Worm (Caenorhabditis elegans) whole organism, mixed stage, embryonic: ENCODE data around the gene C27C12.1.

Experiments
- M03D4.4 ChIP-seq: sonication (generic microtip); optimal IDR thresholded peaks from 2 replicates; lab custom pipeline; 2017; ENCODE audit warnings: mild to moderate bottlenecking, missing genetic modification characterization, missing compliant biosample characterization
- bed-3 ChIP-seq: fragments of 200-800 bp; sonication (Bioruptor generic); optimal IDR thresholded peaks from 3 replicates; lab custom pipeline; 2018; ENCODE audit warnings: mild to moderate bottlenecking, missing genetic modification characterization, moderate library complexity, missing compliant biosample characterization
- blmp-1 ChIP-seq: fragments of 150-350 bp; optimal IDR thresholded peaks from 2 replicates; lab custom pipeline; 2014; ENCODE audit warnings: missing biosample characterization, missing genetic modification characterization
- ceh-43 ChIP-seq: fragments of 200-800 bp; sonication (Bioruptor generic); optimal IDR thresholded peaks from 2 replicates; lab custom pipeline; 2018; ENCODE audit warnings: mild to moderate bottlenecking, missing genetic modification characterization, moderate library complexity, missing compliant biosample characterization
- ceh-83 ChIP-seq: fragments of 200-800 bp; sonication (Bioruptor generic); optimal IDR thresholded peaks from 2 replicates; lab custom pipeline; 2018; ENCODE audit warnings: mild to moderate bottlenecking, missing genetic modification characterization, missing compliant biosample characterization
- ces-1 ChIP-seq: fragments of 150-350 bp; optimal IDR thresholded peaks from 2 replicates; lab custom pipeline; 2014; ENCODE audit warnings: missing biosample characterization, missing genetic modification reagents, missing genetic modification characterization
- cnd-1 ChIP-seq: fragments of 200-800 bp; sonication (Bioruptor generic); optimal IDR thresholded peaks from 2 replicates; lab custom pipeline; 2018; ENCODE audit warnings: mild to moderate bottlenecking, missing genetic modification characterization, missing compliant biosample characterization
- drap-1 ChIP-seq: fragments of 200-800 bp; sonication (Bioruptor generic); optimal IDR thresholded peaks from 3 replicates; lab custom pipeline; 2018; ENCODE audit warnings: mild to moderate bottlenecking, missing genetic modification characterization, missing compliant biosample characterization
- elt-1 ChIP-seq: sonication (generic microtip); optimal IDR thresholded peaks from 2 replicates; lab custom pipeline; 2017; ENCODE audit warnings: missing genetic modification characterization, mild to moderate bottlenecking, missing compliant biosample characterization, antibody characterized with exemption, moderate library complexity, borderline replicate concordance; ENCODE audit not compliant: insufficient read depth
- elt-3 ChIP-seq: fragments of 150-350 bp; optimal IDR thresholded peaks from 2 replicates; lab custom pipeline; 2014; ENCODE audit warnings: missing biosample characterization, missing genetic modification characterization
- flh-1 ChIP-seq: fragments of 200-800 bp; sonication (Bioruptor generic); optimal IDR thresholded peaks from 2 replicates; lab custom pipeline; 2018; ENCODE audit warnings: mild to moderate bottlenecking, missing genetic modification characterization, moderate library complexity, missing compliant biosample characterization
- ham-2 ChIP-seq: fragments of 200-800 bp; sonication (Bioruptor generic); optimal IDR thresholded peaks from 2 replicates; lab custom pipeline; 2018; ENCODE audit warnings: mild to moderate bottlenecking, missing genetic modification characterization, missing compliant biosample characterization
- lin-32 ChIP-seq: fragments of 200-800 bp; sonication (Bioruptor generic); optimal IDR thresholded peaks from 2 replicates; lab custom pipeline; 2018; ENCODE audit warnings: mild to moderate bottlenecking, missing genetic modification characterization, missing compliant biosample characterization
- lsy-2 ChIP-seq: fragments of 150-350 bp; optimal IDR thresholded peaks from 2 replicates; lab custom pipeline; 2014; ENCODE audit warnings: missing biosample characterization, missing genetic modification characterization
- mab-5 ChIP-seq: fragments of 150-350 bp; optimal IDR thresholded peaks from 2 replicates; lab custom pipeline; 2014; ENCODE audit warnings: missing biosample characterization, missing genetic modification characterization
- mep-1 ChIP-seq: fragments of 150-350 bp; optimal IDR thresholded peaks from 2 replicates; lab custom pipeline; 2017; ENCODE audit warnings: missing biosample characterization, missing genetic modification reagents, missing genetic modification characterization, inconsistent platforms
- mls-2 ChIP-seq: sonication (generic microtip); optimal IDR thresholded peaks from 2 replicates; lab custom pipeline; 2016; ENCODE audit warnings: mild to moderate bottlenecking, missing genetic modification characterization, moderate library complexity, missing compliant biosample characterization
- nhr-12 ChIP-seq: fragments of 150-350 bp; optimal IDR thresholded peaks from 2 replicates; lab custom pipeline; 2014; ENCODE audit warnings: missing biosample characterization, missing genetic modification characterization
- nhr-2 ChIP-seq: fragments of 150-350 bp; optimal IDR thresholded peaks from 2 replicates; lab custom pipeline; 2014; ENCODE audit warnings: missing biosample characterization, missing genetic modification characterization
- nhr-237 ChIP-seq: fragments of 150-350 bp; optimal IDR thresholded peaks from 2 replicates; lab custom pipeline; 2014; ENCODE audit warnings: missing biosample characterization, missing genetic modification characterization
- nhr-28 ChIP-seq: fragments of 150-350 bp; optimal IDR thresholded peaks from 2 replicates; lab custom pipeline; 2014; ENCODE audit warnings: missing biosample characterization, missing genetic modification characterization
- nhr-76 ChIP-seq: sonication (generic microtip); optimal IDR thresholded peaks from 2 replicates; lab custom pipeline; 2017; ENCODE audit warnings: missing biosample characterization, missing genetic modification characterization
- pha-4 ChIP-seq: fragments of 150-350 bp; optimal IDR thresholded peaks from 2 replicates; lab custom pipeline; 2018; ENCODE audit warnings: missing biosample characterization, missing genetic modification reagents, missing genetic modification characterization
- sem-2 ChIP-seq: fragments of 200-800 bp; sonication (Bioruptor generic); optimal IDR thresholded peaks from 2 replicates; lab custom pipeline; 2018; ENCODE audit warnings: mild to moderate bottlenecking, missing genetic modification characterization, missing compliant biosample characterization
- snpc-4 ChIP-seq: fragments of 150-350 bp; optimal IDR thresholded peaks from 2 replicates; lab custom pipeline; 2014; ENCODE audit warnings: missing biosample characterization, missing genetic modification characterization
- sptf-1 ChIP-seq: sonication (generic microtip); optimal IDR thresholded peaks from 2 replicates; lab custom pipeline; 2017; ENCODE audit warnings: mild to moderate bottlenecking, missing genetic modification characterization, moderate library complexity, missing compliant biosample characterization
- tbx-8 ChIP-seq: fragments of 200-800 bp; sonication (Bioruptor generic); optimal IDR thresholded peaks from 2 replicates; lab custom pipeline; 2018; ENCODE audit warnings: mild to moderate bottlenecking, missing genetic modification characterization, moderate library complexity, missing compliant biosample characterization
- unc-120 ChIP-seq: sonication (generic microtip); optimal IDR thresholded peaks from 2 replicates; lab custom pipeline; 2017; ENCODE audit warnings: missing genetic modification characterization, missing compliant biosample characterization; ENCODE audit not compliant: poor library complexity, severe bottlenecking
- unc-62 ChIP-seq: fragments of 150-350 bp; optimal IDR thresholded peaks from 2 replicates; lab custom pipeline; 2014; ENCODE audit warnings: missing biosample characterization, missing genetic modification reagents, missing genetic modification characterization
- zip-8 ChIP-seq: fragments of 150-350 bp; optimal IDR thresholded peaks from 2 replicates; lab custom pipeline; 2014; ENCODE audit warnings: missing biosample characterization, missing genetic modification characterization
- ztf-11 ChIP-seq: fragments of 150-350 bp; optimal IDR thresholded peaks from 2 replicates; lab custom pipeline; 2014; ENCODE audit warnings: missing biosample characterization, missing genetic modification characterization

Gene C27C12.1

DNA sequence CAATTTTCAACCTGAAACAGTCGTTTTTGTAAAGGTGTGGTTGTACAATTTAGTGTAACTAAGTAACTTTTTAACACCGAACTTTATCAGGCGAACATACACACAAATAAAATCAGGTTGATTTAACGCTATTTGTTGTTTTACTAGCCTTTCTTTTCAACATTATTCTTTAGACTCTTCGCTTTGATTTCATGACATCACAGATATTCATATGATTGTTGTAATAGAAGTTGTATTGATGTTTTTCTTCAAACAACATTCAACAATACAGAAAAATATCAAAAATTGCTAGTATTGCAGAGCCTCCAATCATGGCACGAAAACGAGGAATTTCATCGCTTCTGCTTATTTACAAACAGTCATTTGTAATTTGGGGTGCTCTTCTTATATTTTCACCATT, 41.3 kb upstream of the C27C12.1 start, which contains the start of gene nac-1:
Gene nac-1 (plus strand): TSS at position 301 of the 400 bp plus-strand sequence.
- no peak for TF ChIP-seq ham-2 (GFP tag; lab: Kevin White, UChicago)

DNA sequence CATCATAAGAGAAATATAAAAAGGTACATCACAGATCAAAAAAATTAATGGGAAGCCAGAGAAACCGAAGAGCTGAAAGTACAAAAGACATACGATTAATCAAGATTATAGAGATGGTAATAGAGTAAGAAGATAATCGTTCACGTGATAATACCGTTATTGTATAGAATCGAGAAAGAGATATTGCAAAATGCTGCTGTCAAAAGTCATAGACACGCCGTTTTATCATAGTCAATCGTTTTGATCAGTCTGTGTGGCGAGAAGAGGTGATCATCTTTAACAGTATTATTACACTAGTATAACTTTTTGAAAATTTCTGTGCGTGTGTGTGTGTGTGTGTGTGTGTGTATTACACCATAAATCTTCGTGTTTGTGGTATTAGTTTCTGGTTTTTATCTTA, 40.8 kb upstream of the C27C12.1 start:
- no peak for TF ChIP-seq unc-62
- TF ChIP-seq pha-4 (tag; lab: Kevin White, UChicago) = no peak
- no peak for TF ChIP-seq ceh-83 (GFP tag; lab: Kevin White, UChicago)
- no peak for TF ChIP-seq mls-2 (tag; lab: Kevin White, UChicago)
- no peak for TF ChIP-seq nhr-12
- TF ChIP-seq ztf-11 = no peak
- no peak for TF ChIP-seq blmp-1
- no peak for TF ChIP-seq unc-120 (tag; lab: Kevin White, UChicago)
- no peak for TF ChIP-seq drap-1 (GFP tag; lab: Kevin White, UChicago)
- no peak for TF ChIP-seq cnd-1 (tag; lab: Kevin White, UChicago)

DNA sequence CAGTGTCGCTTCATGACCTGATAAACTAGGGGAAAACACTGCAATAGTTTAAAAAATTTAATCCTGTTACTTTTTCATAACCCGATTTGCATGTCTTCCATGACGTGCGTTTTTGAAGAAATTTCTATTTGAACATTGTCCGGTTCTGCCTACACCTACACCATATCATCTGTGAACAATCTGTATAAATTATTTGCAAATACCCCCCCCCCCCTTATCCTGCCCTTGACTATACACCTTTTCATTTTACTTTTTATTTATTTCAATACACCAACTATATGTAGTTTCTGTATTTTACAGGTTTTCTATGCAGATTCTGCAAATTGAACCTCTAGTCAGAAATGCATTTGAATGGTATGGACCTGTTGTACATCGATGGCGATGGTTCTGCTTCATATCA, 34.6 kb upstream of the C27C12.1 start, which contains the start of gene daf-6:
Gene daf-6 (plus strand): TSS at position 301 of the 400 bp plus-strand sequence.
- TF ChIP-seq bed-3 (GFP tag; lab: Kevin White, UChicago) (no peak), ham-2 (GFP tag; lab: Kevin White, UChicago) (no peak), ces-1 (GFP tag; lab: Kevin White, UChicago) (no peak), unc-120 (tag; lab: Kevin White, UChicago) (no peak), nhr-237 (tag; lab: Kevin White, UChicago) (no peak), nhr-76 (no peak), ceh-43 (GFP tag; lab: Kevin White, UChicago) (no peak), nhr-12 (no peak), sem-2 (no peak), elt-1 (no peak), lin-32 (GFP tag; lab: Kevin White, UChicago) (no peak), pha-4 (tag; lab: Kevin White, UChicago) (no peak), mep-1 (no peak), lsy-2 (tag; lab: Kevin White, UChicago) (no peak), M03D4.4 (tag; lab: Kevin White, UChicago) (no peak), snpc-4 (no peak), nhr-2 (tag; lab: Kevin White, UChicago) (no peak), ceh-83 (GFP tag; lab: Kevin White, UChicago) (no peak)

DNA sequence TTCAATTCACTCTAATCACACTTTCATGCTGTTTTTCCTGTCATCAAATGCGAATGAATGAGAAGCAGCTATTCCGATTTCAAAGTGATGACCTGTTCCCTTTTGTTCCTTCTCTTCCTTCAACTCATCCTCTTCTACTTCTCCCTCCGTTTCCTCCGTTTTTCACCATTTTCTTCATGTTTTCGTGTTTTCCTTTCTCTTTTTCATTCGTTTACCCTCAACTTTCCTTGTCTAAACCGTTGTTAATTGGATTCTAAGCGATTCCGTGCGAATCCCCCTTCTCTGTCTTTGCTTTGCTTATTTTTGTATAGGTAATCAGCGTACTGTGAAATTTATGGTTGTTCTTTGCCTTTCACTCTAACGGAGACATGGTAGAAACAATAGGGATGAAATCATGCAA, 32.3 kb upstream of the C27C12.1 start:
- TF ChIP-seq ces-1 (GFP tag; lab: Kevin White, UChicago) (no peak), sptf-1 (peak; percentile 32), lin-32 (GFP tag; lab: Kevin White, UChicago) (no peak)

DNA sequence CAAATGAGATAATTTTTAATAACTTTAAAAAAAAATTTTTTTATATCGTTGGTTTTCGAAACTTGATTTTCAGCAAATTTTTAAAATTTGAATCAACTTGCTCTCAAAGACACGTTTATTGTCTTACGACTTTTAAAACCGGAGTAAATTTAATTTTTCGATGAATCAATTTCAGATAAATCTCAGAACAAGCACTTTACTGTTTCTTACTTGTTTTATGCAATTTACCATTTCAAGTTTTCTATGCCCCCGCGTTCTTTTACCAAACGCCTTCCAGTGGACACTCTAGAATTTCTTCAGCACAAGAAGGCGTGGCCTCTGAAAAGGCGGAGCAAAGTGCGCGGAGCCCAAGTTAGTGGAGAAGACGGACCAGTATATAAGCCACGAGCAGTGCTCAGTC, 27.6 kb upstream of the C27C12.1 start, which contains the start of gene flp-8:
Gene flp-8 (plus strand): TSS at position 301 of the 400 bp plus-strand sequence.
- no peak for TF ChIP-seq flh-1 (GFP tag; lab: Kevin White, UChicago)
- TF ChIP-seq M03D4.4 (tag; lab: Kevin White, UChicago) = no peak
- no peak for TF ChIP-seq zip-8
- TF ChIP-seq nhr-28 (tag; lab: Kevin White, UChicago) = no peak
- TF ChIP-seq unc-120 (tag; lab: Kevin White, UChicago) = no peak
- no peak for TF ChIP-seq nhr-12
- no peak for TF ChIP-seq ces-1 (GFP tag; lab: Kevin White, UChicago)
- no peak for TF ChIP-seq mep-1
- no peak for TF ChIP-seq nhr-2 (tag; lab: Kevin White, UChicago)
- TF ChIP-seq mls-2 (tag; lab: Kevin White, UChicago) = no peak
- TF ChIP-seq lin-32 (GFP tag; lab: Kevin White, UChicago) = no peak
- TF ChIP-seq tbx-8 = no peak
- no peak for TF ChIP-seq ceh-43 (GFP tag; lab: Kevin White, UChicago)
- TF ChIP-seq drap-1 (GFP tag; lab: Kevin White, UChicago) = no peak
- no peak for TF ChIP-seq ham-2 (GFP tag; lab: Kevin White, UChicago)
- no peak for TF ChIP-seq mab-5 (tag; lab: Kevin White, UChicago)
- TF ChIP-seq elt-3 (tag; lab: Kevin White, UChicago) = no peak
- no peak for TF ChIP-seq blmp-1
